Fruit fly (Drosophila melanogaster): ENCODE measurements around the gene CG33725.

Gene CG33725

DNA sequence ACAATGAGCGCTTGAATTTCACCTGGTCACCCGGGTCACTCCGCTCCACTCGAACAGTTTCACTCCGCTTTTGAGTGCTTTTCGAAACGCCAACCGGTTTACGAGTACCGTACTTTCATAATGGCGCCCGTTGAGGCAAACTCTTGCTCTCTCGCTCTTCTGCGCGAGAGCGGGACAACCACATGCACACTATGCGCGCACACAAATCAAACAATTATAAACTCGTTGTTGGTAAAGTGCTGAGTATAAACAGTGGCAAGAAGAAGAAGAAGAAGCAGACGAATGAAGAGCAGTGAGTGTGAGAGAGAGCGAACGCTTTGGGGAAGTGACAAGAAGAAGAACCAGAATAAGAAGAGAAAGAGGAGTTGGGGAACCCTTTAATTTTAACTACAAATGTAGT lies 14.4 kb upstream of the CG33725 start, which contains the start of gene eyg (continued):
- TF ChIP-seq MTF-1 (GFP tag; optimal IDR thresholded peaks at IDR 0.05; ENCODE audit: borderline replicate concordance) (no peak), CG30020 (tag; optimal IDR thresholded peaks at IDR 0.05) (no peak), MBD-R2 (GFP tag; IDR thresholded peaks at IDR 0.05) (no peak), Rfx (GFP tag; IDR thresholded peaks at IDR 0.05) (no peak; the same call in 1 of the 2 replicates), CG42726 (GFP tag; IDR thresholded peaks at IDR 0.05; ENCODE audit: partially characterized antibody) (peak; percentile 58; the same call in 1 of the 2 replicates), hbn (GFP tag; IDR thresholded peaks at IDR 0.05; ENCODE audit: partially characterized antibody) (no peak), zf30C (GFP tag; optimal IDR thresholded peaks at IDR 0.05) (peak; percentile 40), cwo (GFP tag; optimal IDR thresholded peaks at IDR 0.05) (no peak), CG15514 (GFP tag; optimal IDR thresholded peaks at IDR 0.05) (peak; percentile 33), peb (GFP tag; IDR thresholded peaks at IDR 0.05) (no peak), zfh1 (GFP tag; IDR thresholded peaks at IDR 0.05) (0 out of 3 replicates have a peak, but pooled peaks have one; percentile 11), CG4730 (GFP tag; IDR thresholded peaks at IDR 0.05) (no peak), CG8281 (tag; optimal IDR thresholded peaks at IDR 0.05) (peak; percentile 14), CG4282 (GFP tag; optimal IDR thresholded peaks at IDR 0.05) (no peak), bcd (GFP tag; optimal IDR thresholded peaks at IDR 0.05) (peak; percentile 56), hkb (optimal IDR thresholded peaks at IDR 0.05) (peak; percentile 74), hkb (GFP tag; IDR thresholded peaks at IDR 0.05) (0 out of 2 replicates have a peak, but pooled peaks have one; percentile 51), Chrac-16 (GFP tag; optimal IDR thresholded peaks at IDR 0.05) (no peak), CG7786 (GFP tag; optimal IDR thresholded peaks at IDR 0.05) (peak; percentile 5), bab2 (GFP tag; optimal IDR thresholded peaks at IDR 0.05) (no peak), klu (GFP tag; IDR thresholded peaks at IDR 0.05) (no peak), gro (GFP tag; optimal IDR thresholded peaks at IDR 0.05) (peak; percentile 54), usp (GFP tag; optimal IDR thresholded peaks at IDR 0.05) (no peak), CG4820 (GFP tag; optimal IDR thresholded peaks at IDR 0.05) (no peak), Hr39 (optimal IDR thresholded peaks at IDR 0.05) (no peak), Dll (GFP tag; IDR thresholded peaks at IDR 0.05; ENCODE audit: partially characterized antibody) (0 out of 4 replicates have a peak, but pooled peaks have one; percentile 28), wor (GFP tag; IDR thresholded peaks at IDR 0.05) (no peak), D19B (GFP tag; optimal IDR thresholded peaks at IDR 0.05) (no peak), Usf (GFP tag; optimal IDR thresholded peaks at IDR 0.05) (no peak), sr (GFP tag; IDR thresholded peaks at IDR 0.05) (no peak; the same call in 2 of the 3 replicates), CkIIα-i1 (GFP tag; IDR thresholded peaks at IDR 0.05) (no peak), ham (GFP tag; IDR thresholded peaks at IDR 0.05) (no peak), CG13624 (GFP tag; optimal IDR thresholded peaks at IDR 0.05) (peak; percentile 4), Antp (GFP tag; optimal IDR thresholded peaks at IDR 0.05) (no peak), Fer2 (tag; optimal IDR thresholded peaks at IDR 0.05) (no peak), ind (GFP tag; optimal IDR thresholded peaks at IDR 0.05) (peak; percentile 2), vvl (GFP tag; IDR thresholded peaks at IDR 0.05) (peak; percentile 79), sisA (GFP tag; IDR thresholded peaks at IDR 0.05) (no peak), pita (GFP tag; optimal IDR thresholded peaks at IDR 0.05) (no peak), dpn (GFP tag; optimal IDR thresholded peaks at IDR 0.05) (peak; percentile 0 to 9), CG17328 (GFP tag; IDR thresholded peaks at IDR 0.05) (no peak), CG2120 (GFP tag; optimal IDR thresholded peaks at IDR 0.05) (peak; percentile 10), CG18262 (tag; optimal IDR thresholded peaks at IDR 0.05) (peak; percentile 14), zfh2 (GFP tag; optimal IDR thresholded peaks at IDR 0.05) (no peak), CG14441 (GFP tag; IDR thresholded peaks at IDR 0.05) (no peak), E2f1 (GFP tag; IDR thresholded peaks at IDR 0.05) (no peak), CG6654 (GFP tag; optimal IDR thresholded peaks at IDR 0.05) (no peak), Aef1 (GFP tag; IDR thresholded peaks at IDR 0.05) (peak; percentile 86), wdn (GFP tag; IDR thresholded peaks at IDR 0.05) (no peak), cg (GFP tag; optimal IDR thresholded peaks at IDR 0.05) (peak; percentile 86), Elba2 (GFP tag; optimal IDR thresholded peaks at IDR 0.05) (no peak), lilli (GFP tag; optimal IDR thresholded peaks at IDR 0.05) (no peak), h (optimal IDR thresholded peaks at IDR 0.05) (no peak)
